Worm (Caenorhabditis elegans) whole organism, mixed stage, embryonic: Measurements from ENCODE around the gene csq-1.

Experiments used
- M03D4.4 ChIP-seq: sonication (generic microtip); optimal IDR thresholded peaks from 2 replicates; lab custom pipeline; 2017; ENCODE audit warnings: mild to moderate bottlenecking, missing genetic modification characterization, missing compliant biosample characterization
- bed-3 ChIP-seq: fragments of 200-800 bp; sonication (Bioruptor generic); optimal IDR thresholded peaks from 3 replicates; lab custom pipeline; 2018; ENCODE audit warnings: mild to moderate bottlenecking, missing genetic modification characterization, moderate library complexity, missing compliant biosample characterization
- blmp-1 ChIP-seq: fragments of 150-350 bp; optimal IDR thresholded peaks from 2 replicates; lab custom pipeline; 2014; ENCODE audit warnings: missing biosample characterization, missing genetic modification characterization
- ceh-39 ChIP-seq: fragments of 150-350 bp; optimal IDR thresholded peaks from 2 replicates; lab custom pipeline; 2014; ENCODE audit warnings: missing biosample characterization, missing genetic modification characterization
- ceh-43 ChIP-seq: fragments of 200-800 bp; sonication (Bioruptor generic); optimal IDR thresholded peaks from 2 replicates; lab custom pipeline; 2018; ENCODE audit warnings: mild to moderate bottlenecking, missing genetic modification characterization, moderate library complexity, missing compliant biosample characterization
- ceh-83 ChIP-seq: fragments of 200-800 bp; sonication (Bioruptor generic); optimal IDR thresholded peaks from 2 replicates; lab custom pipeline; 2018; ENCODE audit warnings: mild to moderate bottlenecking, missing genetic modification characterization, missing compliant biosample characterization
- ces-1 ChIP-seq: fragments of 150-350 bp; optimal IDR thresholded peaks from 2 replicates; lab custom pipeline; 2014; ENCODE audit warnings: missing biosample characterization, missing genetic modification reagents, missing genetic modification characterization
- cnd-1 ChIP-seq: fragments of 200-800 bp; sonication (Bioruptor generic); optimal IDR thresholded peaks from 2 replicates; lab custom pipeline; 2018; ENCODE audit warnings: mild to moderate bottlenecking, missing genetic modification characterization, missing compliant biosample characterization
- drap-1 ChIP-seq: fragments of 200-800 bp; sonication (Bioruptor generic); optimal IDR thresholded peaks from 3 replicates; lab custom pipeline; 2018; ENCODE audit warnings: mild to moderate bottlenecking, missing genetic modification characterization, missing compliant biosample characterization
- elt-1 ChIP-seq: sonication (generic microtip); optimal IDR thresholded peaks from 2 replicates; lab custom pipeline; 2017; ENCODE audit warnings: missing genetic modification characterization, mild to moderate bottlenecking, missing compliant biosample characterization, antibody characterized with exemption, moderate library complexity, borderline replicate concordance; ENCODE audit not compliant: insufficient read depth
- elt-3 ChIP-seq: fragments of 150-350 bp; optimal IDR thresholded peaks from 2 replicates; lab custom pipeline; 2014; ENCODE audit warnings: missing biosample characterization, missing genetic modification characterization
- ham-2 ChIP-seq: fragments of 200-800 bp; sonication (Bioruptor generic); optimal IDR thresholded peaks from 2 replicates; lab custom pipeline; 2018; ENCODE audit warnings: mild to moderate bottlenecking, missing genetic modification characterization, missing compliant biosample characterization
- hlh-1 ChIP-seq: fragments of 150-350 bp; optimal IDR thresholded peaks from 2 replicates; lab custom pipeline; 2014; ENCODE audit warnings: missing biosample characterization, missing genetic modification reagents, missing genetic modification characterization
- lin-13 ChIP-seq: fragments of 150-350 bp; optimal IDR thresholded peaks from 2 replicates; lab custom pipeline; 2014; ENCODE audit warnings: missing biosample characterization, missing genetic modification characterization
- lin-32 ChIP-seq: fragments of 200-800 bp; sonication (Bioruptor generic); optimal IDR thresholded peaks from 2 replicates; lab custom pipeline; 2018; ENCODE audit warnings: mild to moderate bottlenecking, missing genetic modification characterization, missing compliant biosample characterization
- lsy-2 ChIP-seq: fragments of 150-350 bp; optimal IDR thresholded peaks from 2 replicates; lab custom pipeline; 2014; ENCODE audit warnings: missing biosample characterization, missing genetic modification characterization
- mab-5 ChIP-seq: fragments of 150-350 bp; optimal IDR thresholded peaks from 2 replicates; lab custom pipeline; 2014; ENCODE audit warnings: missing biosample characterization, missing genetic modification characterization
- mep-1 ChIP-seq: fragments of 150-350 bp; optimal IDR thresholded peaks from 2 replicates; lab custom pipeline; 2017; ENCODE audit warnings: missing biosample characterization, missing genetic modification reagents, missing genetic modification characterization, inconsistent platforms
- nhr-2 ChIP-seq: fragments of 150-350 bp; optimal IDR thresholded peaks from 2 replicates; lab custom pipeline; 2014; ENCODE audit warnings: missing biosample characterization, missing genetic modification characterization
- nhr-237 ChIP-seq: fragments of 150-350 bp; optimal IDR thresholded peaks from 2 replicates; lab custom pipeline; 2014; ENCODE audit warnings: missing biosample characterization, missing genetic modification characterization
- nhr-28 ChIP-seq: fragments of 150-350 bp; optimal IDR thresholded peaks from 2 replicates; lab custom pipeline; 2014; ENCODE audit warnings: missing biosample characterization, missing genetic modification characterization
- nhr-76 ChIP-seq: sonication (generic microtip); optimal IDR thresholded peaks from 2 replicates; lab custom pipeline; 2017; ENCODE audit warnings: missing biosample characterization, missing genetic modification characterization
- pha-4 ChIP-seq: fragments of 150-350 bp; optimal IDR thresholded peaks from 2 replicates; lab custom pipeline; 2018; ENCODE audit warnings: missing biosample characterization, missing genetic modification reagents, missing genetic modification characterization
- sem-2 ChIP-seq: fragments of 200-800 bp; sonication (Bioruptor generic); optimal IDR thresholded peaks from 2 replicates; lab custom pipeline; 2018; ENCODE audit warnings: mild to moderate bottlenecking, missing genetic modification characterization, missing compliant biosample characterization
- snpc-4 ChIP-seq: fragments of 150-350 bp; optimal IDR thresholded peaks from 2 replicates; lab custom pipeline; 2014; ENCODE audit warnings: missing biosample characterization, missing genetic modification characterization
- sptf-1 ChIP-seq: sonication (generic microtip); optimal IDR thresholded peaks from 2 replicates; lab custom pipeline; 2017; ENCODE audit warnings: mild to moderate bottlenecking, missing genetic modification characterization, moderate library complexity, missing compliant biosample characterization
- tbx-8 ChIP-seq: fragments of 200-800 bp; sonication (Bioruptor generic); optimal IDR thresholded peaks from 2 replicates; lab custom pipeline; 2018; ENCODE audit warnings: mild to moderate bottlenecking, missing genetic modification characterization, moderate library complexity, missing compliant biosample characterization
- unc-120 ChIP-seq: sonication (generic microtip); optimal IDR thresholded peaks from 2 replicates; lab custom pipeline; 2017; ENCODE audit warnings: missing genetic modification characterization, missing compliant biosample characterization; ENCODE audit not compliant: poor library complexity, severe bottlenecking
- unc-39 ChIP-seq: fragments of 150-350 bp; optimal IDR thresholded peaks from 2 replicates; lab custom pipeline; 2014; ENCODE audit warnings: missing biosample characterization, missing genetic modification characterization
- ztf-11 ChIP-seq: fragments of 150-350 bp; optimal IDR thresholded peaks from 2 replicates; lab custom pipeline; 2014; ENCODE audit warnings: missing biosample characterization, missing genetic modification characterization

The csq-1 gene

ce11 chrX:14709591-14709990 lies 24.9 kb downstream of the csq-1 start:
- TF ChIP-seq lin-13 (tag; lab: Kevin White, UChicago) (no peak), unc-39 (tag; lab: Kevin White, UChicago) (no peak), ceh-83 (GFP tag; lab: Kevin White, UChicago) (no peak), mab-5 (tag; lab: Kevin White, UChicago) (no peak)

DNA sequence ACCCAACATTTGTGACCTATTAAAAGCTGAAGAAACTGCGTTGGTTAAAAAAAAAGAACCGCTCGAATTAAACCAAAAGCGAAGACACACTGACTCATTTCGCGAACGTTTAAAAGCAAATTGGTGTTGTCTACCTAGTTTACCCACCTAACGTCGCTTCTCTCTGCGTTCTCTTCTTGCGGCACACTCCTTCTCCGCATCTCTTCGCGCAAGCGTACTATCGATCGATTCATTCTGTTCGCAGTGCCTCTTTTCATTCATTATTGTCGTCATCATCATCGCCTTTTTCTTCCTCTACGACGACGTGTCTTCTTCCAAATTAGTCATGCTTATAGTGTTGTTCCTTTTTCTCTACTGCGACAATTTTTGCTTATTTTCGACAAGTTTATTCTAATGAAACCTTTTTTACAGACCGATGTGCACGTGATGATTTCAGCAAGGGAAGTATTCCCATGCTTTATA lies 26.5 kb downstream of the csq-1 start, which contains the start of gene atrn-1:
Gene atrn-1 (plus strand): TSS at position 412 of the 462 bp plus-strand sequence.
- TF ChIP-seq lsy-2 (no peak), ceh-83 (GFP tag; lab: Kevin White, UChicago) (no peak), ztf-11 (tag; lab: Kevin White, UChicago) (no peak), lin-32 (GFP tag; lab: Kevin White, UChicago) (no peak), ham-2 (GFP tag; lab: Kevin White, UChicago) (peak; percentile 16), tbx-8 (GFP tag; lab: Kevin White, UChicago) (no peak), nhr-237 (tag; lab: Kevin White, UChicago) (no peak), nhr-76 (tag; lab: Kevin White, UChicago) (no peak), snpc-4 (tag; lab: Kevin White, UChicago) (no peak)

DNA sequence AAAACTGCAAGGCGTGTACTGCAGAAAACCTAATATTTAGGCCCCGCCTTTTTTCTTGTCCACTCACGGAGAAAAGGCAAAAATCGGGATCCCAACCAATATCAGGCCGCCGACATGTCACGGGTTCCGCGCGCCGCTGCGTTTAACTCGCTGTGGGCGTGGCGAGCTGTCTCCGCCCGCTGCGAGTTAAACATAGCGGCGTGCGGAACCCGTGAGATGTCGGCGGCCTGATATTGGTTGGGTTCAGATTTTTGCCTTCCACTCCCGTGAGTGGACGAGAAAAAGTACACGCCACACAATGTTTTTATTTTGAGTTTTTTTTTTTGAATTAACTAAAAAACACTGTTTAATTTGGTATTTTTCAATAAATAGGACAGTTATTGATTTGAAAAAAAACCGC lies 30.8 kb downstream of the csq-1 start:
- no peak for TF ChIP-seq ces-1

ce11 chrX:14717782-14718181 lies 33.1 kb downstream of the csq-1 start:
- no peak for TF ChIP-seq elt-3 (tag; lab: Kevin White, UChicago)
- TF ChIP-seq lin-32 (GFP tag; lab: Kevin White, UChicago) = no peak
- TF ChIP-seq unc-120 = no peak
- no peak for TF ChIP-seq blmp-1 (tag; lab: Kevin White, UChicago)
- TF ChIP-seq ceh-43 (GFP tag; lab: Kevin White, UChicago) = no peak
- no peak for TF ChIP-seq cnd-1 (tag; lab: Kevin White, UChicago)
- TF ChIP-seq bed-3 (GFP tag; lab: Kevin White, UChicago) = no peak
- TF ChIP-seq lin-13 (tag; lab: Kevin White, UChicago) = no peak

DNA sequence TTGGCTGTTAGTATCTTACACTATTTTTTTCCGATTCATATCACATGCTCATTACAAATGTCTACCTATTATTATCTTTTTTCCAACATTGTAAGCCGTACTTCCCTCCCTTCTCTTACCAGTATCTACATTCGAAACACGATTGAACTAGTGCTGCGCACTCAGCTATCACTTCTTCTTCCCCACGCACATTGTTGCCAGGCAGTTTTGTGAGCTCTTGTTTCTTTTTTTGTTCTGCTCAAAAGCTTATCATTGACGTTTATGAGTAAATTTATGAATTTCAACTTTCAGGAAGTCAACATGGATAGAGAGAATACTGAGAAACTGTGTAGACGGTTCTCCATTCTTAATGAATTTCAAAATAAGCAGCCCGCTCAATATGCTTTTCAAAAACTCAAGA lies 36.4 kb downstream of the csq-1 start, which contains the start of gene F33C8.2:
Gene F33C8.2 (plus strand): TSS at position 301 of the 400 bp plus-strand sequence.
- TF ChIP-seq nhr-2 = no peak
- TF ChIP-seq unc-39 (tag; lab: Kevin White, UChicago) = no peak
- TF ChIP-seq mep-1 = no peak
- no peak for TF ChIP-seq elt-3 (tag; lab: Kevin White, UChicago)
- TF ChIP-seq nhr-237 (tag; lab: Kevin White, UChicago) = no peak
- no peak for TF ChIP-seq sptf-1
- TF ChIP-seq bed-3 (GFP tag; lab: Kevin White, UChicago) = no peak
- no peak for TF ChIP-seq nhr-76 (tag; lab: Kevin White, UChicago)
- TF ChIP-seq ceh-39 (tag; lab: Kevin White, UChicago) = no peak
- no peak for TF ChIP-seq ham-2 (GFP tag; lab: Kevin White, UChicago)
- no peak for TF ChIP-seq sem-2 (GFP tag; lab: Kevin White, UChicago)
- TF ChIP-seq cnd-1 (tag; lab: Kevin White, UChicago) = no peak
- no peak for TF ChIP-seq lin-13 (tag; lab: Kevin White, UChicago)
- no peak for TF ChIP-seq unc-120
- no peak for TF ChIP-seq nhr-28 (tag; lab: Kevin White, UChicago)
- TF ChIP-seq ztf-11 (tag; lab: Kevin White, UChicago) = no peak
- no peak for TF ChIP-seq hlh-1 (tag; lab: Kevin White, UChicago)
- TF ChIP-seq ces-1 = no peak
- TF ChIP-seq drap-1 (GFP tag; lab: Kevin White, UChicago) = no peak
- no peak for TF ChIP-seq blmp-1 (tag; lab: Kevin White, UChicago)
- TF ChIP-seq, all 35 proteins: peak for 0

- TF ChIP-seq mab-5 (tag; lab: Kevin White, UChicago) = no peak
- no peak for TF ChIP-seq elt-1 (tag; lab: Kevin White, UChicago)
- TF ChIP-seq tbx-8 (GFP tag; lab: Kevin White, UChicago) = no peak
- no peak for TF ChIP-seq nhr-237 (tag; lab: Kevin White, UChicago)
- TF ChIP-seq lin-32 (GFP tag; lab: Kevin White, UChicago) = no peak
- TF ChIP-seq ceh-39 (tag; lab: Kevin White, UChicago) = no peak
- no peak for TF ChIP-seq M03D4.4 (tag; lab: Kevin White, UChicago)
- no peak for TF ChIP-seq lin-13 (tag; lab: Kevin White, UChicago)
- no peak for TF ChIP-seq bed-3 (GFP tag; lab: Kevin White, UChicago)
- TF ChIP-seq hlh-1 (tag; lab: Kevin White, UChicago) = no peak
- no peak for TF ChIP-seq snpc-4 (tag; lab: Kevin White, UChicago)
- no peak for TF ChIP-seq ceh-43 (GFP tag; lab: Kevin White, UChicago)
- TF ChIP-seq mep-1 = no peak
- no peak for TF ChIP-seq pha-4
- no peak for TF ChIP-seq nhr-76 (tag; lab: Kevin White, UChicago)
These were observed 40.3 kb downstream of the csq-1 start for ce11 chrX:14724935-14725334.
